Fruit fly (Drosophila melanogaster) whole organism, embryonic: ENCODE data around the gene amos.

Experiments used
- ATbp ChIP-seq: fragments of 200-800 bp; sonication (Bioruptor generic); optimal IDR thresholded peaks from 2 replicates; lab custom pipeline; 2017; ENCODE audit warnings: missing biosample characterization, mild to moderate bottlenecking, missing genetic modification characterization, missing genetic modification reagents
- Atf-2 ChIP-seq: fragments of 200-800 bp; sonication (Bioruptor generic); optimal IDR thresholded peaks from 2 replicates; lab custom pipeline; 2016; ENCODE audit warnings: missing biosample characterization, missing genetic modification characterization
- CG10321 ChIP-seq: fragments of 200-800 bp; sonication (Bioruptor generic); IDR thresholded peaks from 2 replicates; pipeline ENCODE4 v1.3.6; 2022; ENCODE audit warnings: missing biosample characterization, missing genetic modification characterization
- CG10654 ChIP-seq: fragments of 200-800 bp; sonication (Bioruptor generic); optimal IDR thresholded peaks from 2 replicates; lab custom pipeline; 2016; ENCODE audit warnings: missing biosample characterization, missing genetic modification characterization
- CG10979 ChIP-seq: fragments of 200-800 bp; sonication (Bioruptor generic); optimal IDR thresholded peaks from 2 replicates; lab custom pipeline; 2018; ENCODE audit warnings: missing biosample characterization, mild to moderate bottlenecking, missing genetic modification characterization, moderate library complexity
- CG12071 ChIP-seq: fragments of 200-800 bp; sonication (Bioruptor generic); optimal IDR thresholded peaks from 3 replicates; lab custom pipeline; 2018; ENCODE audit warnings: missing biosample characterization, mild to moderate bottlenecking, missing genetic modification characterization
- CG1603 ChIP-seq: fragments of 200-800 bp; sonication (Bioruptor generic); optimal IDR thresholded peaks from 2 replicates; lab custom pipeline; 2019; ENCODE audit warnings: missing biosample characterization, mild to moderate bottlenecking, missing genetic modification characterization, moderate library complexity
- CG17328 ChIP-seq: fragments of 200-800 bp; sonication (Bioruptor generic); IDR thresholded peaks from 2 replicates; pipeline ENCODE4 v1.3.6; 2022; ENCODE audit warnings: missing biosample characterization, missing genetic modification characterization
- CG17361 ChIP-seq: fragments of 200-800 bp; sonication (Bioruptor generic); IDR thresholded peaks from 3 replicates; pipeline ENCODE4 v1.3.6; 2022; ENCODE audit warnings: missing biosample characterization, missing genetic modification characterization
- CG17568 ChIP-seq: fragments of 200-800 bp; sonication (Bioruptor generic); optimal IDR thresholded peaks from 2 replicates; lab custom pipeline; 2018; ENCODE audit warnings: missing biosample characterization, mild to moderate bottlenecking, missing genetic modification characterization, moderate library complexity
- CG30020 ChIP-seq: fragments of 200-800 bp; optimal IDR thresholded peaks from 2 replicates; lab custom pipeline; 2019; ENCODE audit warnings: missing biosample characterization, mild to moderate bottlenecking, missing genetic modification characterization, moderate library complexity
- CG31441 ChIP-seq: fragments of 200-800 bp; sonication (Bioruptor generic); IDR thresholded peaks from 2 replicates; pipeline ENCODE4 v1.3.6; 2022; ENCODE audit warnings: missing biosample characterization, missing genetic modification characterization
- CG32772 ChIP-seq: fragments of 200-800 bp; sonication (Bioruptor generic); IDR thresholded peaks from 2 replicates; pipeline ENCODE4 v1.3.6; 2022; ENCODE audit warnings: missing biosample characterization, missing genetic modification characterization
- CG34376 ChIP-seq: fragments of 200-800 bp; sonication (Bioruptor generic); optimal IDR thresholded peaks from 2 replicates; lab custom pipeline; 2018; ENCODE audit warnings: missing biosample characterization, mild to moderate bottlenecking, missing genetic modification characterization
- CG4617 ChIP-seq: fragments of 200-800 bp; sonication (Bioruptor generic); optimal IDR thresholded peaks from 3 replicates; lab custom pipeline; 2016; ENCODE audit warnings: missing biosample characterization, missing genetic modification characterization, borderline replicate concordance
- CG6654 ChIP-seq: fragments of 200-800 bp; sonication (Bioruptor generic); optimal IDR thresholded peaks from 2 replicates; lab custom pipeline; 2017; ENCODE audit warnings: missing biosample characterization, mild to moderate bottlenecking, missing genetic modification characterization
- CG6683 ChIP-seq: fragments of 200-800 bp; sonication (Bioruptor generic); optimal IDR thresholded peaks from 2 replicates; lab custom pipeline; 2017; ENCODE audit warnings: missing biosample characterization, mild to moderate bottlenecking, missing genetic modification characterization, missing genetic modification reagents
- CG7357 ChIP-seq: fragments of 200-800 bp; sonication (Bioruptor generic); IDR thresholded peaks from 3 replicates; pipeline ENCODE4 v1.3.6; 2022; ENCODE audit warnings: missing biosample characterization, missing genetic modification characterization
- CG8924 ChIP-seq: fragments of 200-800 bp; optimal IDR thresholded peaks from 3 replicates; lab custom pipeline; 2019; ENCODE audit warnings: missing biosample characterization, mild to moderate bottlenecking, missing genetic modification characterization, moderate library complexity
- CG9609 ChIP-seq: fragments of 200-800 bp; sonication (Bioruptor generic); optimal IDR thresholded peaks from 3 replicates; lab custom pipeline; 2016; ENCODE audit warnings: missing biosample characterization, missing genetic modification characterization
- CG9932 ChIP-seq: fragments of 200-800 bp; sonication (Bioruptor generic); IDR thresholded peaks from 2 replicates; pipeline ENCODE4 v1.3.6; 2022; ENCODE audit warnings: missing biosample characterization, missing genetic modification characterization
- CoRest ChIP-seq: fragments of 200-800 bp; sonication (Bioruptor generic); optimal IDR thresholded peaks from 3 replicates; lab custom pipeline; 2018; ENCODE audit warnings: missing biosample characterization, mild to moderate bottlenecking, missing genetic modification characterization, moderate library complexity
- Dad ChIP-seq: fragments of 200-800 bp; sonication (Bioruptor generic); optimal IDR thresholded peaks from 3 replicates; lab custom pipeline; 2016; ENCODE audit warnings: missing biosample characterization, missing genetic modification characterization
- Gug ChIP-seq: fragments of 200-800 bp; sonication (Bioruptor generic); IDR thresholded peaks from 4 replicates; pipeline ENCODE4 v1.3.6; 2022; ENCODE audit warnings: missing biosample characterization, missing genetic modification characterization
- HmgZ ChIP-seq: fragments of 200-800 bp; sonication (Bioruptor generic); optimal IDR thresholded peaks from 2 replicates; lab custom pipeline; 2018; ENCODE audit warnings: missing biosample characterization, mild to moderate bottlenecking, missing genetic modification characterization
- Hmr ChIP-seq: fragments of 200-800 bp; sonication (Bioruptor generic); optimal IDR thresholded peaks from 3 replicates; lab custom pipeline; 2017; ENCODE audit warnings: mild to moderate bottlenecking, missing biosample characterization, missing genetic modification reagents, missing genetic modification characterization
- Hr3 ChIP-seq: fragments of 200-800 bp; sonication (Bioruptor generic); optimal IDR thresholded peaks from 3 replicates; lab custom pipeline; 2016; ENCODE audit warnings: missing biosample characterization, missing genetic modification characterization
- Meics ChIP-seq: fragments of 200-800 bp; sonication (Bioruptor generic); optimal IDR thresholded peaks from 2 replicates; lab custom pipeline; 2017; ENCODE audit warnings: missing biosample characterization, mild to moderate bottlenecking, missing genetic modification characterization
- Mes4 ChIP-seq: fragments of 200-800 bp; sonication (Bioruptor generic); optimal IDR thresholded peaks from 2 replicates; lab custom pipeline; 2016; ENCODE audit warnings: missing biosample characterization, missing genetic modification characterization
- Nf-YB ChIP-seq: fragments of 200-800 bp; sonication (Bioruptor generic); optimal IDR thresholded peaks from 3 replicates; lab custom pipeline; 2019; ENCODE audit warnings: missing biosample characterization, mild to moderate bottlenecking, missing genetic modification characterization, moderate library complexity
- Optix ChIP-seq: fragments of 200-800 bp; sonication (Bioruptor generic); IDR thresholded peaks from 3 replicates; pipeline ENCODE4 v1.3.6; 2022; ENCODE audit warnings: missing biosample characterization, missing genetic modification characterization
- Vsx1 ChIP-seq: fragments of 200-800 bp; sonication (Bioruptor generic); optimal IDR thresholded peaks from 2 replicates; lab custom pipeline; 2017; ENCODE audit warnings: missing biosample characterization, mild to moderate bottlenecking, missing genetic modification characterization, missing genetic modification reagents
- Xrp1 ChIP-seq: fragments of 200-800 bp; sonication (Bioruptor generic); IDR thresholded peaks from 2 replicates; pipeline ENCODE4 v1.3.6; 2022; ENCODE audit warnings: missing biosample characterization, missing genetic modification characterization
- amos ChIP-seq: fragments of 200-800 bp; sonication (Bioruptor generic); IDR thresholded peaks from 2 replicates; pipeline ENCODE4 v1.3.6; 2022; ENCODE audit warnings: missing biosample characterization, missing genetic modification characterization; ENCODE audit not compliant: partially characterized antibody
- bbx ChIP-seq: fragments of 200-800 bp; sonication (Bioruptor generic); IDR thresholded peaks from 2 replicates; pipeline ENCODE4 v1.3.6; 2022; ENCODE audit warnings: missing biosample characterization, missing genetic modification characterization; ENCODE audit not compliant: partially characterized antibody
- dm ChIP-seq: fragments of 200-800 bp; sonication (Bioruptor generic); optimal IDR thresholded peaks from 3 replicates; lab custom pipeline; 2016; ENCODE audit warnings: missing biosample characterization, missing genetic modification characterization
- emc ChIP-seq: fragments of 200-800 bp; sonication (Bioruptor generic); optimal IDR thresholded peaks from 2 replicates; lab custom pipeline; 2016; ENCODE audit warnings: missing biosample characterization, missing genetic modification characterization
- fd64A ChIP-seq: fragments of 200-800 bp; sonication (Bioruptor generic); optimal IDR thresholded peaks from 3 replicates; lab custom pipeline; 2018; ENCODE audit warnings: missing biosample characterization, mild to moderate bottlenecking, missing genetic modification characterization
- grau ChIP-seq: fragments of 200-800 bp; optimal IDR thresholded peaks from 3 replicates; lab custom pipeline; 2019; ENCODE audit warnings: missing biosample characterization, mild to moderate bottlenecking, missing genetic modification characterization, moderate library complexity
- grn ChIP-seq: fragments of 200-800 bp; sonication (Bioruptor generic); optimal IDR thresholded peaks from 3 replicates; lab custom pipeline; 2017; ENCODE audit warnings: missing biosample characterization, missing genetic modification characterization
- gt ChIP-seq: fragments of 200-800 bp; sonication (Bioruptor generic); IDR thresholded peaks from 2 replicates; pipeline ENCODE4 v1.3.6; 2022; ENCODE audit warnings: missing biosample characterization, missing genetic modification characterization
- kay ChIP-seq: fragments of 200-800 bp; sonication (Bioruptor generic); optimal IDR thresholded peaks from 2 replicates; lab custom pipeline; 2016; ENCODE audit warnings: missing biosample characterization, missing genetic modification characterization
- ken ChIP-seq: fragments of 200-800 bp; sonication (Bioruptor generic); IDR thresholded peaks from 3 replicates; pipeline ENCODE4 v1.3.6; 2022; ENCODE audit warnings: missing biosample characterization, missing genetic modification characterization
- klu ChIP-seq: fragments of 200-800 bp; sonication (Bioruptor generic); IDR thresholded peaks from 2 replicates; pipeline ENCODE4 v1.3.6; 2022; ENCODE audit warnings: missing biosample characterization, missing genetic modification characterization
- knrl ChIP-seq: fragments of 200-800 bp; sonication (Bioruptor generic); IDR thresholded peaks from 3 replicates; pipeline ENCODE4 v1.3.6; 2022; ENCODE audit warnings: missing biosample characterization, missing genetic modification characterization; ENCODE audit not compliant: partially characterized antibody
- onecut ChIP-seq: fragments of 200-800 bp; sonication (Bioruptor generic); IDR thresholded peaks from 2 replicates; pipeline ENCODE4 v1.3.6; 2022; ENCODE audit warnings: missing biosample characterization, missing genetic modification characterization
- otp ChIP-seq: fragments of 200-800 bp; sonication (Bioruptor generic); IDR thresholded peaks from 3 replicates; pipeline ENCODE4, ENCODE4 v1.3.6; 2022; ENCODE audit warnings: missing biosample characterization, missing genetic modification characterization
- pfk ChIP-seq: fragments of 200-800 bp; sonication (Bioruptor generic); optimal IDR thresholded peaks from 2 replicates; lab custom pipeline; 2018; ENCODE audit warnings: missing biosample characterization, mild to moderate bottlenecking, missing genetic modification characterization, moderate library complexity
- slbo ChIP-seq: fragments of 200-800 bp; sonication (Bioruptor generic); IDR thresholded peaks from 2 replicates; pipeline ENCODE4 v1.3.6; 2022; ENCODE audit warnings: missing biosample characterization, missing genetic modification characterization
- tll ChIP-seq, 2 experiments: fragments of 200-800 bp in 1 of 2; fragments of >200 bp in 1 of 2; sonication (Bioruptor generic) in 1 of 2; optimal IDR thresholded peaks; 2 replicates each; lab custom pipeline; 2017 to 2019; ENCODE audit warnings: missing biosample characterization in 2 of 2, missing genetic modification characterization in 2 of 2, mild to moderate bottlenecking in 1 of 2, moderate library complexity in 1 of 2
- trem ChIP-seq: fragments of 200-800 bp; optimal IDR thresholded peaks from 3 replicates; lab custom pipeline; 2019; ENCODE audit warnings: missing biosample characterization, mild to moderate bottlenecking, missing genetic modification characterization, moderate library complexity
- zen ChIP-seq: fragments of 200-800 bp; sonication (Bioruptor generic); optimal IDR thresholded peaks from 3 replicates; lab custom pipeline; 2018; ENCODE audit warnings: missing biosample characterization, mild to moderate bottlenecking, missing genetic modification characterization, moderate library complexity

Gene amos

dm6 chr2L:18616019-18616418, 19.3 kb upstream of the amos start, which contains the start of gene IFT46 (continued):
- TF ChIP-seq klu (GFP tag; lab: Robert Waterston, UW) (no peak), CG10654 (GFP tag; lab: Kevin White, UChicago) (no peak), trem (no peak), fd64A (GFP tag; lab: Kevin White, UChicago) (no peak), CG32772 (GFP tag; lab: Robert Waterston, UW) (no peak), HmgZ (tag; lab: Kevin White, UChicago) (no peak), CG31441 (GFP tag; lab: Robert Waterston, UW) (no peak), CG17328 (peak; percentile 62), Optix (GFP tag; lab: Robert Waterston, UW) (no peak), Gug (no peak), CG10321 (no peak), CG12071 (no peak), Mes4 (GFP tag; lab: Kevin White, UChicago) (no peak), pfk (GFP tag; lab: Kevin White, UChicago) (no peak), Hmr (GFP tag; lab: Kevin White, UChicago) (no peak), CoRest (tag; lab: Kevin White, UChicago) (no peak), CG7357 (GFP tag; lab: Robert Waterston, UW) (no peak), CG1603 (tag; lab: Kevin White, UChicago) (peak; percentile 13), CG6654 (GFP tag; lab: Kevin White, UChicago) (no peak), ATbp (no peak), otp (no peak), onecut (GFP tag; lab: Robert Waterston, UW) (no peak), Vsx1 (GFP tag; lab: Kevin White, UChicago) (no peak), grn (GFP tag; lab: Kevin White, UChicago) (no peak), Dad (GFP tag; lab: Kevin White, UChicago) (no peak), slbo (GFP tag; lab: Robert Waterston, UW) (no peak), CG10979 (tag; lab: Kevin White, UChicago) (peak; percentile 14), zen (tag; lab: Kevin White, UChicago) (peak; percentile 96), CG30020 (tag; lab: Kevin White, UChicago) (no peak), kay (GFP tag; lab: Kevin White, UChicago) (no peak), grau (tag; lab: Kevin White, UChicago) (no peak), knrl (GFP tag; lab: Robert Waterston, UW) (no peak), tll (GFP tag; optimal IDR thresholded peaks at IDR 0.05; lab: Kevin White, UChicago) (peak in 1 of 2 experiments; percentile 89), CG17361 (GFP tag; lab: Robert Waterston, UW) (no peak), Hr3 (no peak), gt (no peak), CG4617 (GFP tag; lab: Kevin White, UChicago) (no peak), CG34376 (GFP tag; lab: Kevin White, UChicago) (no peak), ken (GFP tag; lab: Robert Waterston, UW) (no peak), Meics (GFP tag; lab: Kevin White, UChicago) (no peak), CG17568 (GFP tag; lab: Kevin White, UChicago) (no peak), CG9932 (GFP tag; lab: Robert Waterston, UW) (no peak), emc (GFP tag; lab: Kevin White, UChicago) (no peak), Nf-YB (GFP tag; lab: Kevin White, UChicago) (no peak), Xrp1 (GFP tag; lab: Robert Waterston, UW) (peak; percentile 61), amos (GFP tag; lab: Robert Waterston, UW) (no peak), bbx (GFP tag; lab: Robert Waterston, UW) (no peak), CG6683 (GFP tag; lab: Kevin White, UChicago) (no peak), dm (GFP tag; lab: Kevin White, UChicago) (no peak), CG8924 (peak; percentile 24), Atf-2 (GFP tag; lab: Kevin White, UChicago) (no peak), CG9609 (no peak)
